Worm (Caenorhabditis elegans) whole organism, L4 larva: ENCODE measurements around the gene Y37H2A.12.
A peak's percentile ranks its signal among the peaks of the same experiment; 100 is the strongest.

Experiments
- D1046.2 ChIP-seq: fragments of 200-800 bp; sonication (Bioruptor generic); IDR thresholded peaks from 2 replicates; pipeline ENCODE4 v1.3.6; 2022; ENCODE audit warnings: missing genetic modification characterization, missing compliant biosample characterization
- F10B5.3 ChIP-seq: sonication (generic microtip); optimal IDR thresholded peaks from 2 replicates; lab custom pipeline; 2016; ENCODE audit warnings: mild to moderate bottlenecking, missing genetic modification characterization, missing compliant biosample characterization
- F26F4.8 ChIP-seq: fragments of 200-800 bp; sonication (Bioruptor generic); conservative IDR thresholded peaks from 2 replicates; pipeline ENCODE4 v1.3.6; 2022; ENCODE audit warnings: missing genetic modification characterization, missing compliant biosample characterization
- F37D6.2 ChIP-seq: sonication (generic microtip); optimal IDR thresholded peaks from 2 replicates; lab custom pipeline; 2016; ENCODE audit warnings: mild to moderate bottlenecking, missing genetic modification characterization, missing compliant biosample characterization
- F49E8.2 ChIP-seq: sonication (generic microtip); optimal IDR thresholded peaks from 2 replicates; lab custom pipeline; 2016; ENCODE audit warnings: missing compliant biosample characterization, mild to moderate bottlenecking, missing genetic modification characterization, borderline replicate concordance
- R02D3.7 ChIP-seq: fragments of 150-350 bp; sonication (generic microtip); optimal IDR thresholded peaks from 3 replicates; lab custom pipeline; 2014; ENCODE audit warnings: missing biosample characterization, missing genetic modification characterization
- Y75B8A.6 ChIP-seq: fragments of 200-800 bp; sonication (Bioruptor generic); IDR thresholded peaks from 2 replicates; pipeline ENCODE4 v1.3.6; 2022; ENCODE audit warnings: missing genetic modification reagents, missing genetic modification characterization, missing compliant biosample characterization
- ama-1 ChIP-seq: fragments of 150-350 bp; optimal IDR thresholded peaks from 2 replicates; lab custom pipeline; 2014; ENCODE audit warnings: inconsistent platforms, mixed read lengths
- attf-4 ChIP-seq: sonication (generic microtip); optimal IDR thresholded peaks from 3 replicates; lab custom pipeline; 2017; ENCODE audit warnings: missing biosample characterization, missing genetic modification characterization
- ceh-62 ChIP-seq: sonication (generic microtip); optimal IDR thresholded peaks from 2 replicates; lab custom pipeline; 2017; ENCODE audit warnings: missing biosample characterization, missing genetic modification characterization
- ces-1 ChIP-seq: fragments of 150-350 bp; sonication (generic microtip); optimal IDR thresholded peaks from 4 replicates; lab custom pipeline; 2014; ENCODE audit warnings: missing biosample characterization, missing genetic modification reagents, missing genetic modification characterization
- ctbp-1 ChIP-seq: fragments of 200-800 bp; sonication (Bioruptor generic); IDR thresholded peaks from 2 replicates; pipeline ENCODE4 v1.3.6; 2022; ENCODE audit warnings: missing genetic modification reagents, missing genetic modification characterization, missing compliant biosample characterization
- daf-19 ChIP-seq: fragments of 200-800 bp; sonication (Bioruptor generic); conservative IDR thresholded peaks from 2 replicates; pipeline ENCODE4 v1.3.6; 2022; ENCODE audit warnings: missing genetic modification characterization, missing compliant biosample characterization
- daf-8 ChIP-seq: fragments of 200-800 bp; sonication (Bioruptor generic); IDR thresholded peaks from 2 replicates; pipeline ENCODE4 v1.3.6; 2022; ENCODE audit warnings: missing genetic modification characterization, missing compliant biosample characterization
- dmd-6 ChIP-seq: fragments of 200-800 bp; sonication (Bioruptor generic); IDR thresholded peaks from 2 replicates; pipeline ENCODE4 v1.3.6; 2022; ENCODE audit warnings: missing genetic modification reagents, missing genetic modification characterization, missing compliant biosample characterization
- dmd-8 ChIP-seq: fragments of 200-800 bp; sonication (Bioruptor generic); IDR thresholded peaks from 2 replicates; pipeline ENCODE4 v1.3.6; 2022; ENCODE audit warnings: missing genetic modification characterization, missing compliant biosample characterization
- dmd-9 ChIP-seq: fragments of 200-800 bp; sonication (Bioruptor generic); IDR thresholded peaks from 2 replicates; pipeline ENCODE4 v1.3.6; 2022; ENCODE audit warnings: missing genetic modification reagents, missing genetic modification characterization, missing compliant biosample characterization
- dve-1 ChIP-seq: sonication (generic microtip); optimal IDR thresholded peaks from 2 replicates; lab custom pipeline; 2017; ENCODE audit warnings: antibody characterized with exemption, mild to moderate bottlenecking, missing genetic modification characterization, missing compliant biosample characterization; ENCODE audit not compliant: insufficient read depth
- egl-27 ChIP-seq: sonication (generic microtip); optimal IDR thresholded peaks from 3 replicates; lab custom pipeline; 2017; ENCODE audit warnings: missing biosample characterization, missing genetic modification reagents, missing genetic modification characterization
- fkh-10 ChIP-seq: fragments of 150-350 bp; optimal IDR thresholded peaks from 2 replicates; lab custom pipeline; 2014; ENCODE audit warnings: missing biosample characterization, missing genetic modification reagents, missing genetic modification characterization
- gei-8 ChIP-seq: fragments of 200-800 bp; sonication (Bioruptor generic); optimal IDR thresholded peaks from 2 replicates; lab custom pipeline; 2018; ENCODE audit warnings: mild to moderate bottlenecking, missing genetic modification characterization, missing compliant biosample characterization
- hlh-11 ChIP-seq: fragments of 200-800 bp; sonication (Bioruptor generic); optimal IDR thresholded peaks from 2 replicates; lab custom pipeline; 2018; ENCODE audit warnings: mild to moderate bottlenecking, missing genetic modification characterization, missing compliant biosample characterization
- hmg-1.1 ChIP-seq: fragments of 200-800 bp; sonication (Bioruptor generic); IDR thresholded peaks from 2 replicates; pipeline ENCODE4 v1.3.6; 2022; ENCODE audit warnings: missing genetic modification reagents, missing genetic modification characterization, missing compliant biosample characterization
- lim-7 ChIP-seq: fragments of 200-800 bp; sonication (Bioruptor generic); IDR thresholded peaks from 2 replicates; pipeline ENCODE4 v1.3.6; 2022; ENCODE audit warnings: missing genetic modification characterization, missing compliant biosample characterization
- lin-13 ChIP-seq: fragments of 150-350 bp; optimal IDR thresholded peaks from 2 replicates; lab custom pipeline; 2014; ENCODE audit warnings: missing biosample characterization, missing genetic modification reagents, missing genetic modification characterization
- lir-3 ChIP-seq: sonication (generic microtip); optimal IDR thresholded peaks from 2 replicates; lab custom pipeline; 2016; ENCODE audit warnings: mild to moderate bottlenecking, missing genetic modification characterization, missing compliant biosample characterization
- lsy-2 ChIP-seq, 2 experiments: fragments of 150-350 bp in 1 of 2; sonication (generic microtip) in 1 of 2; optimal IDR thresholded peaks; 2 replicates each; lab custom pipeline; 2014 to 2017; ENCODE audit warnings: missing biosample characterization in 2 of 2, missing genetic modification characterization in 2 of 2
- madf-5 ChIP-seq, 2 experiments: fragments of 200-800 bp; sonication (Bioruptor generic); IDR thresholded peaks; 2 replicates each; pipeline ENCODE4 v1.3.6; 2022; ENCODE audit warnings: missing compliant biosample characterization in 2 of 2, missing genetic modification characterization in 2 of 2
- madf-9 ChIP-seq: fragments of 200-800 bp; sonication (Bioruptor generic); conservative IDR thresholded peaks from 2 replicates; pipeline ENCODE4 v1.3.6; 2022; ENCODE audit warnings: missing genetic modification reagents, missing genetic modification characterization, missing compliant biosample characterization
- mdl-1 ChIP-seq, 2 experiments: fragments of 150-350 bp in 1 of 2; sonication (generic microtip) in 1 of 2; optimal IDR thresholded peaks; 2 replicates each; lab custom pipeline; 2014 to 2017; ENCODE audit warnings: missing biosample characterization in 2 of 2, missing genetic modification characterization in 2 of 2
- nhr-102 ChIP-seq: sonication (generic microtip); optimal IDR thresholded peaks from 2 replicates; lab custom pipeline; 2016; ENCODE audit warnings: mild to moderate bottlenecking, missing genetic modification characterization, moderate library complexity, missing compliant biosample characterization
- nhr-28 ChIP-seq: fragments of 150-350 bp; optimal IDR thresholded peaks from 2 replicates; lab custom pipeline; 2014; ENCODE audit warnings: missing biosample characterization, missing genetic modification characterization
- nhr-42 ChIP-seq: fragments of 200-800 bp; sonication (Bioruptor generic); IDR thresholded peaks from 2 replicates; pipeline ENCODE4 v1.3.6; 2022; ENCODE audit warnings: missing genetic modification characterization, missing compliant biosample characterization
- nhr-6 ChIP-seq: fragments of 150-350 bp; optimal IDR thresholded peaks from 2 replicates; lab custom pipeline; 2014; ENCODE audit warnings: missing biosample characterization, missing genetic modification characterization
- nhr-77 ChIP-seq: fragments of 150-350 bp; optimal IDR thresholded peaks from 2 replicates; lab custom pipeline; 2014; ENCODE audit warnings: missing biosample characterization, missing genetic modification characterization
- pha-4 ChIP-seq, 2 experiments: fragments of 150-350 bp in 1 of 2; fragments of 200-800 bp in 1 of 2; sonication (Bioruptor generic) in 1 of 2; IDR thresholded peaks in 1 of 2; optimal IDR thresholded peaks in 1 of 2; 2 replicates each; pipeline versions ENCODE4 v1.3.6 to Lab custom; 2014 to 2022; ENCODE audit warnings: missing genetic modification characterization in 2 of 2, missing genetic modification reagents in 2 of 2, missing biosample characterization in 1 of 2, missing compliant biosample characterization in 1 of 2
- php-3 ChIP-seq: fragments of 200-800 bp; sonication (Bioruptor generic); IDR thresholded peaks from 2 replicates; pipeline ENCODE4 v1.3.6; 2022; ENCODE audit warnings: missing genetic modification reagents, missing genetic modification characterization, missing compliant biosample characterization
- rbr-2 ChIP-seq: sonication (generic microtip); optimal IDR thresholded peaks from 2 replicates; lab custom pipeline; 2016; ENCODE audit warnings: missing genotype, missing genetic modification characterization, missing compliant biosample characterization
- saeg-2 ChIP-seq: fragments of 200-800 bp; sonication (Bioruptor generic); IDR thresholded peaks from 2 replicates; pipeline ENCODE4 v1.3.6; 2022; ENCODE audit warnings: missing genetic modification reagents, missing genetic modification characterization, missing compliant biosample characterization
- skn-1 ChIP-seq: fragments of 150-350 bp; optimal IDR thresholded peaks from 2 replicates; lab custom pipeline; 2014; ENCODE audit warnings: missing biosample characterization, missing genetic modification characterization
- snpc-1.2 ChIP-seq: fragments of 200-800 bp; sonication (Bioruptor generic); IDR thresholded peaks from 2 replicates; pipeline ENCODE4 v1.3.6; 2022; ENCODE audit warnings: missing genetic modification reagents, missing genetic modification characterization, missing compliant biosample characterization
- spr-1 ChIP-seq: sonication (generic microtip); optimal IDR thresholded peaks from 2 replicates; lab custom pipeline; 2016; ENCODE audit warnings: mild to moderate bottlenecking, missing genetic modification characterization, missing compliant biosample characterization
- spr-3 ChIP-seq: fragments of 200-800 bp; sonication (Bioruptor generic); optimal IDR thresholded peaks from 2 replicates; lab custom pipeline; 2018; ENCODE audit warnings: mild to moderate bottlenecking, missing genetic modification characterization, missing compliant biosample characterization
- tag-97 ChIP-seq: fragments of 200-800 bp; sonication (Bioruptor generic); IDR thresholded peaks from 2 replicates; pipeline ENCODE4 v1.3.6; 2022; ENCODE audit warnings: missing genetic modification characterization, missing compliant biosample characterization
- tra-1 ChIP-seq: fragments of 200-800 bp; sonication (Bioruptor generic); IDR thresholded peaks from 2 replicates; pipeline ENCODE4 v1.3.6; 2022; ENCODE audit warnings: missing genetic modification reagents, missing genetic modification characterization, missing compliant biosample characterization
- unc-130 ChIP-seq: sonication (generic microtip); optimal IDR thresholded peaks from 2 replicates; lab custom pipeline; 2016; ENCODE audit warnings: missing genetic modification reagents, missing genetic modification characterization, missing compliant biosample characterization
- zip-11 ChIP-seq: fragments of 200-800 bp; sonication (Bioruptor generic); IDR thresholded peaks from 2 replicates; pipeline ENCODE4 v1.3.6; 2022; ENCODE audit warnings: missing genetic modification characterization, missing compliant biosample characterization
- zip-2 ChIP-seq: fragments of 150-350 bp; optimal IDR thresholded peaks from 2 replicates; lab custom pipeline; 2014; ENCODE audit warnings: missing biosample characterization, missing genetic modification characterization

Y37H2A.12 gene

DNA sequence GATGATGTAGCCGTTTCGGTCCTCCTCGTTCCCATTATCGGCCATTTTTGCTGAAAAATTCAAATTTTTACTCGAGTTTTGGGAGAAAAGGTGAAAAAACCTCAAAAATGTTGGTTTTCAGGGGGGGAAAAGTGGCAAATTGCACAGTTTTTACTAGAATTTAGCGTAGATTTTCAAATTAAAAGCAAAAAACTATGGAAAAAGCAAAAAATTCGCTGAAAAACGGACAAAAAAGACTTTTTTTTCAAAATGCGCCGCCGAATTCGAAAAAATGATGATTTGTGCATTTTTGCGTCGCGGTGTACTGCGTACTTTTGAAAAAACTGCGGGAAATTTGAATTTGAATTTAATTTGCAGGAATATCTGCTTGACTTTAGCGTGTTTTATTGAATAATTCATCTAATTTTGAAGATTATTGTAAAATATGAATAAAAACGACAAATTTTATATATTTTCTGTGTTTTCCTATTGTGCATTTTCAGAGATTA, 44.7 kb downstream of the Y37H2A.12 start, which contains the start of gene Y59A8B.12:
Gene Y59A8B.12, minus strand, starts transcription at position 51 of the 488 bp plus-strand sequence.
- TF ChIP-seq zip-11 (GFP tag; lab: Robert Waterston, UW) (no peak), nhr-42 (no peak), madf-5 (GFP tag; IDR thresholded peaks at IDR 0.05; lab: Robert Waterston, UW) (no peak), ama-1 (lab: Kevin White, UChicago) (no peak), zip-2 (tag; lab: Kevin White, UChicago) (no peak), lir-3 (tag; lab: Kevin White, UChicago) (no peak)

DNA sequence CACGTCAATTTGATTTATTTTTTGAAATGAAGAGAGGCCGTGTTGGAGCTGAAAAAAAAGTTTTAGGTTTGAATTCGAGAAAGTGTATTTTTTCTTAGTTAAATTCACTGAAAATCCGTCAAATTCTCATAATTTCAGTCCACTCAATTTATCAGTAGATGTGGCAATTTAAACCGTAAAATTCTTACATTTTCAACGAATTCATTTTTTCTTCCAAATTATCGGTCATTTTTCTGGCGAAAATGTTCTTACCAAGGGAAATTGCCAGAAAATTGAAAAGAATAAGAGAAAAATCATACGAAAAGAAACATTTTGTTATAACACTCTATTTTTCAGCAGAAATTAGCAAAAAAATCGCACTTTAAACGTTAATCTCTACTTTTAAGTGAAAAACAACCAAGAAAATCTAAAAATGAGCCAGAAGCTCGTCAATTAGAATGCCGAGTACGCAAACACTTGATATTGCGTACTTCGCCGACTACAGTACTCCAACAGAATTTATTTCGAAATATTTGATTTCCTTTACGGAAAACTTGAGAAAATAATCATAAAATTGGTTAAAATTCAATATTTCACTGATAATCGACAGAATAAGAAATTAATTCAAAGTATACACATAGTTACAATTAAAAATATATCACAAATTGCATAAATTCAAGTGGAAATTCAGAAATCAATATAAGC, 45.6 kb downstream of the Y37H2A.12 start, which contains the start of gene fbxa-106:
Gene fbxa-106, minus strand, starts transcription at position 51 of the 684 bp plus-strand sequence.
- TF ChIP-seq daf-19 (GFP tag; lab: Robert Waterston, UW), result no peak
- TF ChIP-seq unc-130 (GFP tag; lab: Kevin White, UChicago), result peak; percentile 13
- TF ChIP-seq dmd-8 (GFP tag; lab: Robert Waterston, UW), result 0 out of 2 replicates have a peak, but pooled peaks have one; percentile 20
- no peak for TF ChIP-seq daf-8 (GFP tag; lab: Robert Waterston, UW)
- no peak for TF ChIP-seq dmd-6 (GFP tag; lab: Robert Waterston, UW)
- peak; percentile 72 for TF ChIP-seq F49E8.2 (tag; lab: Kevin White, UChicago)
- no peak for TF ChIP-seq attf-4 (tag; lab: Kevin White, UChicago)
- no peak for TF ChIP-seq skn-1
- no peak for TF ChIP-seq egl-27
- TF ChIP-seq pha-4 (GFP tag; IDR thresholded peaks at IDR 0.05; lab: Robert Waterston, UW), result no peak
- no peak for TF ChIP-seq pha-4 (tag; optimal IDR thresholded peaks at IDR 0.05; lab: Kevin White, UChicago)
- TF ChIP-seq spr-3, result no peak
- no peak for TF ChIP-seq gei-8
- TF ChIP-seq D1046.2, result no peak
- no peak for TF ChIP-seq madf-5 (GFP tag; IDR thresholded peaks at IDR 0.05; lab: Robert Waterston, UW)
- no peak for TF ChIP-seq spr-1 (tag; lab: Kevin White, UChicago)
- no peak for TF ChIP-seq fkh-10 (GFP tag; lab: Kevin White, UChicago)
- no peak for TF ChIP-seq ceh-62 (tag; lab: Kevin White, UChicago)
- no peak for TF ChIP-seq nhr-6 (tag; lab: Kevin White, UChicago)
- TF ChIP-seq lsy-2 (tag; optimal IDR thresholded peaks at IDR 0.05; lab: Kevin White, UChicago), result no peak
- no peak for TF ChIP-seq rbr-2 (tag; lab: Kevin White, UChicago)
- 0 out of 2 replicates have a peak, but pooled peaks have one; percentile 37 for TF ChIP-seq ctbp-1 (GFP tag; lab: Robert Waterston, UW)
- TF ChIP-seq nhr-102, result no peak
- no peak for TF ChIP-seq hlh-11 (tag; lab: Kevin White, UChicago)
- no peak for TF ChIP-seq ces-1 (GFP tag; lab: Kevin White, UChicago)
- no peak for TF ChIP-seq ama-1 (lab: Kevin White, UChicago)
- TF ChIP-seq snpc-1.2, result no peak
- no peak for TF ChIP-seq madf-9 (GFP tag; lab: Robert Waterston, UW)
- TF ChIP-seq php-3 (GFP tag; lab: Robert Waterston, UW), result no peak
- TF ChIP-seq dmd-9 (GFP tag; lab: Robert Waterston, UW), result no peak
- no peak for TF ChIP-seq nhr-28
- no peak for TF ChIP-seq nhr-77 (tag; lab: Kevin White, UChicago)
- TF ChIP-seq saeg-2 (GFP tag; lab: Robert Waterston, UW), result no peak
- TF ChIP-seq F37D6.2, result no peak
- no peak for TF ChIP-seq hmg-1.1 (GFP tag; lab: Robert Waterston, UW)
- no peak for TF ChIP-seq lin-13 (GFP tag; lab: Kevin White, UChicago)
- TF ChIP-seq zip-2 (tag; lab: Kevin White, UChicago), result no peak
- TF ChIP-seq tag-97 (GFP tag; lab: Robert Waterston, UW), result no peak
- no peak for TF ChIP-seq lim-7
- TF ChIP-seq dve-1 (tag; lab: Kevin White, UChicago), result no peak
- TF ChIP-seq Y75B8A.6 (GFP tag; lab: Robert Waterston, UW), result no peak
- no peak for TF ChIP-seq F26F4.8 (GFP tag; lab: Robert Waterston, UW)
- no peak for TF ChIP-seq tra-1 (GFP tag; lab: Robert Waterston, UW)
- no peak for TF ChIP-seq R02D3.7 (tag; lab: Kevin White, UChicago)
- no peak for TF ChIP-seq mdl-1 (tag; optimal IDR thresholded peaks at IDR 0.05; lab: Kevin White, UChicago)
- no peak for TF ChIP-seq F10B5.3
